Worm (Caenorhabditis elegans): ENCODE data around the gene ZC266.1.

The ZC266.1 gene

ce11 chrV:4730075-4730474, 30.0 kb upstream of the ZC266.1 start, which contains the start of gene tig-2:
TSS of gene tig-2 (minus strand) at chrV:4730161.
- no peak for TF ChIP-seq scrt-1 (GFP tag; IDR thresholded peaks at IDR 0.05)
- no peak for TF ChIP-seq tra-4 (tag; optimal IDR thresholded peaks at IDR 0.05)
- no peak for TF ChIP-seq ets-7 (tag; optimal IDR thresholded peaks at IDR 0.05)
- TF ChIP-seq hnd-1 (tag; optimal IDR thresholded peaks at IDR 0.05): no peak

ce11 chrV:4724453-4724852, 24.4 kb upstream of the ZC266.1 start, which contains the start of gene F39G3.4:
TSS of gene F39G3.4 (plus strand) at chrV:4724753.
- TF ChIP-seq hmbx-1 (tag; optimal IDR thresholded peaks at IDR 0.05): no peak
- TF ChIP-seq flt-1 (GFP tag; IDR thresholded peaks at IDR 0.05): no peak
- no peak for TF ChIP-seq ceh-36 (tag; optimal IDR thresholded peaks at IDR 0.05)
- TF ChIP-seq sea-1 (GFP tag; conservative IDR thresholded peaks at IDR 0.05): no peak
- no peak for TF ChIP-seq ama-1 (optimal IDR thresholded peaks at IDR 0.05)
- no peak for TF ChIP-seq scrt-1 (GFP tag; IDR thresholded peaks at IDR 0.05)
- TF ChIP-seq tra-4 (tag; optimal IDR thresholded peaks at IDR 0.05): no peak
- TF ChIP-seq B0310.2 (tag; optimal IDR thresholded peaks at IDR 0.05): no peak
- TF ChIP-seq tbx-11 (GFP tag; IDR thresholded peaks at IDR 0.05): no peak
- TF ChIP-seq hnd-1 (tag; optimal IDR thresholded peaks at IDR 0.05): no peak
- no peak for TF ChIP-seq F13C5.2 (tag; optimal IDR thresholded peaks at IDR 0.05)
- no peak for TF ChIP-seq tbx-37 (GFP tag; conservative IDR thresholded peaks at IDR 0.05)
- no peak for TF ChIP-seq hmg-4 (GFP tag; optimal IDR thresholded peaks at IDR 0.05)
- no peak for TF ChIP-seq ets-7 (tag; optimal IDR thresholded peaks at IDR 0.05)
- TF ChIP-seq aly-1 (tag; optimal IDR thresholded peaks at IDR 0.05): no peak
- TF ChIP-seq ceh-13 (GFP tag; optimal IDR thresholded peaks at IDR 0.05): no peak

ce11 chrV:4722314-4722713, 22.2 kb upstream of the ZC266.1 start, which contains the start of gene F39G3.5:
TSS of gene F39G3.5 (plus strand) at chrV:4722614.
- no peak for TF ChIP-seq hmbx-1 (tag; optimal IDR thresholded peaks at IDR 0.05)
- TF ChIP-seq ets-7 (tag; optimal IDR thresholded peaks at IDR 0.05): no peak
- no peak for TF ChIP-seq flt-1 (GFP tag; IDR thresholded peaks at IDR 0.05)
- no peak for TF ChIP-seq ama-1 (optimal IDR thresholded peaks at IDR 0.05)
- TF ChIP-seq hmg-4 (GFP tag; optimal IDR thresholded peaks at IDR 0.05): no peak
- no peak for TF ChIP-seq scrt-1 (GFP tag; IDR thresholded peaks at IDR 0.05)
- TF ChIP-seq ceh-13 (GFP tag; optimal IDR thresholded peaks at IDR 0.05): no peak
- TF ChIP-seq tbx-37 (GFP tag; conservative IDR thresholded peaks at IDR 0.05): no peak
- TF ChIP-seq pes-1 (GFP tag; IDR thresholded peaks at IDR 0.05): no peak
- TF ChIP-seq aly-1 (tag; optimal IDR thresholded peaks at IDR 0.05): no peak
- no peak for TF ChIP-seq ceh-36 (tag; optimal IDR thresholded peaks at IDR 0.05)
- no peak for TF ChIP-seq tbx-11 (GFP tag; IDR thresholded peaks at IDR 0.05)
- TF ChIP-seq F13C5.2 (tag; optimal IDR thresholded peaks at IDR 0.05): no peak
- no peak for TF ChIP-seq tra-4 (tag; optimal IDR thresholded peaks at IDR 0.05)

- TF ChIP-seq ceh-13 (GFP tag; optimal IDR thresholded peaks at IDR 0.05) (no peak), sea-1 (GFP tag; conservative IDR thresholded peaks at IDR 0.05) (no peak), tbx-11 (GFP tag; IDR thresholded peaks at IDR 0.05) (no peak), B0310.2 (tag; optimal IDR thresholded peaks at IDR 0.05) (no peak), tbx-37 (GFP tag; conservative IDR thresholded peaks at IDR 0.05) (no peak), F13C5.2 (tag; optimal IDR thresholded peaks at IDR 0.05) (no peak), flt-1 (GFP tag; IDR thresholded peaks at IDR 0.05) (no peak), scrt-1 (GFP tag; IDR thresholded peaks at IDR 0.05) (no peak), ets-7 (tag; optimal IDR thresholded peaks at IDR 0.05) (no peak), hmbx-1 (tag; optimal IDR thresholded peaks at IDR 0.05) (no peak), hmg-4 (GFP tag; optimal IDR thresholded peaks at IDR 0.05) (no peak), hnd-1 (tag; optimal IDR thresholded peaks at IDR 0.05) (no peak)
Measured at ce11 chrV:4720884-4721464, 20.9 kb upstream of the ZC266.1 start.

- TF ChIP-seq ets-7 (tag; optimal IDR thresholded peaks at IDR 0.05) (no peak), aly-1 (tag; optimal IDR thresholded peaks at IDR 0.05) (no peak), B0310.2 (tag; optimal IDR thresholded peaks at IDR 0.05) (no peak), flt-1 (GFP tag; IDR thresholded peaks at IDR 0.05) (no peak), hmg-4 (GFP tag; optimal IDR thresholded peaks at IDR 0.05) (no peak), hmbx-1 (tag; optimal IDR thresholded peaks at IDR 0.05) (no peak), ama-1 (optimal IDR thresholded peaks at IDR 0.05) (no peak), ceh-36 (tag; optimal IDR thresholded peaks at IDR 0.05) (no peak), pes-1 (GFP tag; IDR thresholded peaks at IDR 0.05) (no peak), tbx-37 (GFP tag; conservative IDR thresholded peaks at IDR 0.05) (no peak), F13C5.2 (tag; optimal IDR thresholded peaks at IDR 0.05) (no peak), tra-4 (tag; optimal IDR thresholded peaks at IDR 0.05) (no peak), tbx-11 (GFP tag; IDR thresholded peaks at IDR 0.05) (no peak), ceh-13 (GFP tag; optimal IDR thresholded peaks at IDR 0.05) (no peak), scrt-1 (GFP tag; IDR thresholded peaks at IDR 0.05) (no peak), hnd-1 (tag; optimal IDR thresholded peaks at IDR 0.05) (no peak), sea-1 (GFP tag; conservative IDR thresholded peaks at IDR 0.05) (no peak)
Measured at ce11 chrV:4719965-4720364, 19.9 kb upstream of the ZC266.1 start, which contains the start of gene prx-6. TSS of gene prx-6 (minus strand) at chrV:4720093.

ce11 chrV:4710464-4710863, 10.4 kb upstream of the ZC266.1 start, which contains the start of gene oac-24:
TSS of gene oac-24 (plus strand) at chrV:4710764.
- TF ChIP-seq hnd-1 (tag; optimal IDR thresholded peaks at IDR 0.05) (no peak), ceh-36 (tag; optimal IDR thresholded peaks at IDR 0.05) (no peak), scrt-1 (GFP tag; IDR thresholded peaks at IDR 0.05) (no peak)

- TF ChIP-seq tra-4 (tag; optimal IDR thresholded peaks at IDR 0.05): no peak
- no peak for TF ChIP-seq aly-1 (tag; optimal IDR thresholded peaks at IDR 0.05)
Measured at ce11 chrV:4707646-4708045, 7.6 kb upstream of the ZC266.1 start.

- TF ChIP-seq B0310.2 (tag; optimal IDR thresholded peaks at IDR 0.05): no peak
- TF ChIP-seq hmg-4 (GFP tag; optimal IDR thresholded peaks at IDR 0.05): no peak
- no peak for TF ChIP-seq F13C5.2 (tag; optimal IDR thresholded peaks at IDR 0.05)
- no peak for TF ChIP-seq sea-1 (GFP tag; conservative IDR thresholded peaks at IDR 0.05)
- TF ChIP-seq ceh-13 (GFP tag; optimal IDR thresholded peaks at IDR 0.05): no peak
- no peak for TF ChIP-seq hnd-1 (tag; optimal IDR thresholded peaks at IDR 0.05)
- TF ChIP-seq ceh-36 (tag; optimal IDR thresholded peaks at IDR 0.05): no peak
- no peak for TF ChIP-seq hmbx-1 (tag; optimal IDR thresholded peaks at IDR 0.05)
- TF ChIP-seq ets-7 (tag; optimal IDR thresholded peaks at IDR 0.05): no peak
- no peak for TF ChIP-seq ama-1 (optimal IDR thresholded peaks at IDR 0.05)
- TF ChIP-seq scrt-1 (GFP tag; IDR thresholded peaks at IDR 0.05): no peak
- TF ChIP-seq pes-1 (GFP tag; IDR thresholded peaks at IDR 0.05): no peak
- no peak for TF ChIP-seq aly-1 (tag; optimal IDR thresholded peaks at IDR 0.05)
- no peak for TF ChIP-seq tbx-11 (GFP tag; IDR thresholded peaks at IDR 0.05)
- no peak for TF ChIP-seq flt-1 (GFP tag; IDR thresholded peaks at IDR 0.05)
- no peak for TF ChIP-seq tra-4 (tag; optimal IDR thresholded peaks at IDR 0.05)
- no peak for TF ChIP-seq tbx-37 (GFP tag; conservative IDR thresholded peaks at IDR 0.05)
Measured at ce11 chrV:4698675-4699074, 1.4 kb downstream of the ZC266.1 start.
